Fruit fly (Drosophila melanogaster) S2 (cell line): ENCODE results near the gene CG18088.

ENCODE experiments used
- CG8478 ChIP-seq: fragments of >200 bp; optimal IDR thresholded peaks from 2 replicates; lab custom pipeline; 2018
- CTCF ChIP-seq, 2 experiments: fragments of >200 bp; optimal IDR thresholded peaks; 2 replicates each; lab custom pipeline; 2018

dm6 chr2L:8931176-8931575, 36.2 kb upstream of the CG18088 start:
- TF ChIP-seq CG8478 (lab: Kevin White, UChicago) (no peak), CTCF (optimal IDR thresholded peaks at IDR 0.05; lab: Kevin White, UChicago) (no peak)
